Worm (Caenorhabditis elegans) whole organism, late embryonic: ENCODE results near the gene polk-1.

Experiments used
- C08G9.2 ChIP-seq: sonication (generic microtip); optimal IDR thresholded peaks from 2 replicates; lab custom pipeline; 2016; ENCODE audit warnings: mild to moderate bottlenecking, missing genetic modification characterization, moderate library complexity, missing compliant biosample characterization
- ama-1 ChIP-seq: fragments of 150-350 bp; optimal IDR thresholded peaks from 2 replicates; lab custom pipeline; 2014
- ceh-24 ChIP-seq: sonication (generic microtip); optimal IDR thresholded peaks from 2 replicates; lab custom pipeline; 2016; ENCODE audit warnings: mild to moderate bottlenecking, missing genetic modification characterization, missing compliant biosample characterization
- ceh-6 ChIP-seq: fragments of 200-800 bp; sonication (Bioruptor generic); optimal IDR thresholded peaks from 2 replicates; lab custom pipeline; 2018; ENCODE audit warnings: mild to moderate bottlenecking, missing genetic modification characterization, missing compliant biosample characterization
- ceh-9 ChIP-seq: sonication (generic microtip); optimal IDR thresholded peaks from 2 replicates; lab custom pipeline; 2016; ENCODE audit warnings: mild to moderate bottlenecking, missing genetic modification characterization, inconsistent platforms, missing compliant biosample characterization
- dve-1 ChIP-seq: sonication (generic microtip); optimal IDR thresholded peaks from 2 replicates; lab custom pipeline; 2017; ENCODE audit warnings: antibody characterized with exemption, mild to moderate bottlenecking, missing genetic modification characterization, missing compliant biosample characterization
- fax-1 ChIP-seq: sonication (generic microtip); optimal IDR thresholded peaks from 2 replicates; lab custom pipeline; 2016; ENCODE audit warnings: missing genotype, missing genetic modification characterization, missing compliant biosample characterization
- fkh-10 ChIP-seq: fragments of 150-350 bp; optimal IDR thresholded peaks from 2 replicates; lab custom pipeline; 2014; ENCODE audit warnings: missing biosample characterization, missing genetic modification reagents, missing genetic modification characterization
- nfya-1 ChIP-seq: sonication (generic microtip); optimal IDR thresholded peaks from 2 replicates; lab custom pipeline; 2017; ENCODE audit warnings: missing genetic modification characterization, mild to moderate bottlenecking, missing compliant biosample characterization, antibody characterized with exemption, moderate library complexity
- pqm-1 ChIP-seq: sonication (generic microtip); optimal IDR thresholded peaks from 2 replicates; lab custom pipeline; 2016; ENCODE audit warnings: missing genetic modification characterization, missing compliant biosample characterization
- syd-9 ChIP-seq: sonication (generic microtip); optimal IDR thresholded peaks from 2 replicates; lab custom pipeline; 2016; ENCODE audit warnings: mild to moderate bottlenecking, missing genetic modification characterization, moderate library complexity, missing compliant biosample characterization

DNA sequence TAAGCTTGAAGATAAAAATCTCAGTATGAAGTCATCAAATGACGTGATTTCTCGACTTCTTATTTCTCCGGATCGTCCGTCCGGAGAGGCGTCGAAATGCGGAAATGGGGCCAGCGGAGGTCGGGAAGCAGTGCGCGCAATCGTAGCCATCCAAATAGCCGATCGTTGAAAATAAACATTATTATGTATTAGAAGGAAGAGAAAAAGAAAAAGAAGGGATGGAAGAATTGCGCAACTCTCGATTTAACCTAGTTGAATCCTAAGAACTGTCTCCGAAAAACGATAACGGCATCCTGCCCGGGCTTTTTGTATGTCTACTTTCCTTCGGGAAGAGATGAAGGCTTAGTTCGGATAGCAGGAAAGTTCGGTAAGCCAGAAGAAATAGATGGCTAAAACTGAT, 26.2 kb downstream of the polk-1 start:
- TF ChIP-seq nfya-1 (tag; lab: Kevin White, UChicago) (no peak), ama-1 (no peak), fax-1 (tag; lab: Kevin White, UChicago) (no peak), C08G9.2 (no peak), ceh-9 (tag; lab: Kevin White, UChicago) (no peak), ceh-6 (GFP tag; lab: Kevin White, UChicago) (no peak), syd-9 (no peak), pqm-1 (tag; lab: Kevin White, UChicago) (no peak), ceh-24 (no peak), fkh-10 (no peak), dve-1 (tag; lab: Kevin White, UChicago) (no peak)
